Worm (Caenorhabditis elegans): ENCODE measurements around the gene rhgf-1.

ce11 chrX:10666871-10667270, 44.8 kb downstream of the rhgf-1 start:
- TF ChIP-seq sox-4 (tag; optimal IDR thresholded peaks at IDR 0.05) (no peak), ceh-2 (tag; optimal IDR thresholded peaks at IDR 0.05) (no peak), ceh-22 (tag; optimal IDR thresholded peaks at IDR 0.05) (no peak), ets-4 (tag; optimal IDR thresholded peaks at IDR 0.05) (no peak), ceh-14 (tag; optimal IDR thresholded peaks at IDR 0.05) (no peak), pag-3 (tag; optimal IDR thresholded peaks at IDR 0.05; ENCODE audit: borderline replicate concordance) (no peak), lim-6 (tag; optimal IDR thresholded peaks at IDR 0.05) (no peak), nfya-1 (tag; optimal IDR thresholded peaks at IDR 0.05) (no peak)
